Worm (Caenorhabditis elegans) whole organism, L3 larva: ENCODE results near the gene C26H9A.3.

Experiments used
- R02D3.7 ChIP-seq: fragments of 150-350 bp; optimal IDR thresholded peaks from 2 replicates; lab custom pipeline; 2014; ENCODE audit warnings: missing biosample characterization, missing genetic modification characterization
- aly-2 ChIP-seq: fragments of 150-350 bp; optimal IDR thresholded peaks from 2 replicates; lab custom pipeline; 2014; ENCODE audit warnings: missing biosample characterization, missing genetic modification characterization
- ceh-28 ChIP-seq: fragments of 150-350 bp; optimal IDR thresholded peaks from 2 replicates; lab custom pipeline; 2014; ENCODE audit warnings: missing biosample characterization, missing genetic modification reagents, missing genetic modification characterization
- daf-12 ChIP-seq: fragments of 150-350 bp; optimal IDR thresholded peaks from 2 replicates; lab custom pipeline; 2014; ENCODE audit warnings: missing biosample characterization, missing genetic modification reagents, missing genetic modification characterization
- egl-5 ChIP-seq: fragments of 150-350 bp; optimal IDR thresholded peaks from 2 replicates; lab custom pipeline; 2017; ENCODE audit warnings: missing biosample characterization, missing genetic modification reagents, missing genetic modification characterization, inconsistent platforms
- elt-1 ChIP-seq: fragments of 150-350 bp; optimal IDR thresholded peaks from 2 replicates; lab custom pipeline; 2014; ENCODE audit warnings: missing biosample characterization, missing genetic modification characterization
- elt-2 ChIP-seq: sonication (generic microtip); optimal IDR thresholded peaks from 2 replicates; lab custom pipeline; 2016; ENCODE audit warnings: missing genetic modification reagents, mild to moderate bottlenecking, missing genetic modification characterization, missing compliant biosample characterization
- elt-3 ChIP-seq, 3 experiments: fragments of 150-350 bp in 1 of 3; sonication (generic microtip) in 2 of 3; optimal IDR thresholded peaks; 2 replicates in 2 of 3; 4 replicates in 1 of 3; lab custom pipeline; 2014 to 2017; ENCODE audit warnings: missing biosample characterization in 3 of 3, missing genetic modification characterization in 3 of 3
- fkh-10 ChIP-seq: sonication (generic microtip); optimal IDR thresholded peaks from 2 replicates; lab custom pipeline; 2017; ENCODE audit warnings: missing biosample characterization, missing genetic modification reagents, missing genetic modification characterization
- fkh-2 ChIP-seq: fragments of 150-350 bp; optimal IDR thresholded peaks from 2 replicates; lab custom pipeline; 2014; ENCODE audit warnings: missing biosample characterization, missing genetic modification reagents, missing genetic modification characterization
- hmg-11 ChIP-seq: sonication (generic microtip); optimal IDR thresholded peaks from 2 replicates; lab custom pipeline; 2016; ENCODE audit warnings: missing genetic modification characterization, missing compliant biosample characterization
- jun-1 ChIP-seq: fragments of 150-350 bp; optimal IDR thresholded peaks from 2 replicates; lab custom pipeline; 2014; ENCODE audit warnings: missing biosample characterization, missing genetic modification reagents, missing genetic modification characterization
- lin-15B ChIP-seq: fragments of 150-350 bp; optimal IDR thresholded peaks from 2 replicates; lab custom pipeline; 2014; ENCODE audit warnings: missing biosample characterization, missing genetic modification characterization
- lin-39 ChIP-seq: fragments of 150-350 bp; optimal IDR thresholded peaks from 2 replicates; lab custom pipeline; 2018; ENCODE audit warnings: missing biosample characterization, missing genetic modification reagents, missing genetic modification characterization
- lsy-12 ChIP-seq: sonication (generic microtip); optimal IDR thresholded peaks from 2 replicates; lab custom pipeline; 2016; ENCODE audit warnings: mild to moderate bottlenecking, missing genetic modification characterization, missing compliant biosample characterization
- mdl-1 ChIP-seq: fragments of 150-350 bp; optimal IDR thresholded peaks from 2 replicates; lab custom pipeline; 2014; ENCODE audit warnings: missing biosample characterization, missing genetic modification characterization
- mml-1 ChIP-seq: fragments of 150-350 bp; sonication (generic microtip); optimal IDR thresholded peaks from 3 replicates; lab custom pipeline; 2014; ENCODE audit warnings: missing biosample characterization, missing genetic modification characterization
- nfya-1 ChIP-seq: sonication (generic microtip); optimal IDR thresholded peaks from 2 replicates; lab custom pipeline; 2017; ENCODE audit warnings: missing genetic modification characterization, mild to moderate bottlenecking, missing compliant biosample characterization, antibody characterized with exemption, moderate library complexity; ENCODE audit not compliant: insufficient read depth
- nhr-11 ChIP-seq: fragments of 150-350 bp; optimal IDR thresholded peaks from 2 replicates; lab custom pipeline; 2014; ENCODE audit warnings: missing biosample characterization, missing genetic modification characterization
- nhr-237 ChIP-seq: fragments of 150-350 bp; optimal IDR thresholded peaks from 2 replicates; lab custom pipeline; 2014; ENCODE audit warnings: missing biosample characterization, missing genetic modification characterization
- nhr-25 ChIP-seq: sonication (generic microtip); optimal IDR thresholded peaks from 2 replicates; lab custom pipeline; 2017; ENCODE audit warnings: missing biosample characterization, missing genetic modification characterization
- pha-4 ChIP-seq: fragments of 150-350 bp; optimal IDR thresholded peaks from 2 replicates; lab custom pipeline; 2014; ENCODE audit warnings: missing biosample characterization, missing genetic modification reagents, missing genetic modification characterization
- sea-2 ChIP-seq: fragments of 150-350 bp; sonication (generic microtip); optimal IDR thresholded peaks from 4 replicates; lab custom pipeline; 2014; ENCODE audit warnings: missing biosample characterization, missing genetic modification reagents, missing genetic modification characterization
- snpc-4 ChIP-seq: fragments of 150-350 bp; optimal IDR thresholded peaks from 2 replicates; lab custom pipeline; 2014; ENCODE audit warnings: missing biosample characterization, missing genetic modification characterization
- unc-39 ChIP-seq: sonication (generic microtip); optimal IDR thresholded peaks from 4 replicates; lab custom pipeline; 2017; ENCODE audit warnings: missing biosample characterization, missing genetic modification characterization
- unc-62 ChIP-seq: fragments of 150-350 bp; sonication (generic microtip); optimal IDR thresholded peaks from 4 replicates; lab custom pipeline; 2014; ENCODE audit warnings: missing biosample characterization, missing genetic modification reagents, missing genetic modification characterization
- zag-1 ChIP-seq: fragments of 150-350 bp; optimal IDR thresholded peaks from 2 replicates; lab custom pipeline; 2014; ENCODE audit warnings: missing biosample characterization, missing genetic modification characterization

C26H9A.3 gene

ce11 chrIV:12632430-12632829, 6.8 kb downstream of the C26H9A.3 start:
- TF ChIP-seq daf-12 (no peak), hmg-11 (peak; percentile 30)

- TF ChIP-seq zag-1 (tag; lab: Kevin White, UChicago), result no peak
These were observed 8.3 kb downstream of the C26H9A.3 start, which contains the start of gene ark-1 for ce11 chrIV:12630922-12631321. Gene ark-1 (minus strand): TSS chrIV:12631022.

ce11 chrIV:12621483-12622078, 17.6 kb downstream of the C26H9A.3 start:
- peak; percentile 16 for TF ChIP-seq pha-4 (tag; lab: Kevin White, UChicago)
- peak; percentile 23 for TF ChIP-seq lin-39 (tag; lab: Kevin White, UChicago)
- peak; percentile 34 for TF ChIP-seq nfya-1 (tag; lab: Kevin White, UChicago)
- peak; percentile 44 for TF ChIP-seq lin-15B

- TF ChIP-seq mdl-1 (tag; lab: Kevin White, UChicago) (no peak), nhr-11 (no peak), sea-2 (GFP tag; lab: Kevin White, UChicago) (no peak), fkh-2 (tag; lab: Kevin White, UChicago) (no peak), elt-3 (tag; optimal IDR thresholded peaks at IDR 0.05; lab: Kevin White, UChicago) (no peak), jun-1 (tag; lab: Kevin White, UChicago) (no peak), egl-5 (tag; lab: Kevin White, UChicago) (no peak), ceh-28 (no peak), unc-62 (GFP tag; lab: Kevin White, UChicago) (no peak), snpc-4 (no peak), elt-1 (tag; lab: Kevin White, UChicago) (no peak)
These were observed 18.3 kb downstream of the C26H9A.3 start for ce11 chrIV:12620921-12621320.

- TF ChIP-seq nfya-1 (tag; lab: Kevin White, UChicago), result peak; percentile 0
- peak; percentile 61 for TF ChIP-seq pha-4 (tag; lab: Kevin White, UChicago)
- TF ChIP-seq elt-2 (tag; lab: Kevin White, UChicago), result peak; percentile 11
- TF ChIP-seq sea-2 (GFP tag; lab: Kevin White, UChicago), result no peak
- no peak for TF ChIP-seq unc-39 (tag; lab: Kevin White, UChicago)
- TF ChIP-seq fkh-10 (GFP tag; lab: Kevin White, UChicago), result no peak
These were observed 20.3 kb downstream of the C26H9A.3 start for ce11 chrIV:12618877-12619276.

- TF ChIP-seq nhr-237 (tag; lab: Kevin White, UChicago) (no peak), nhr-25 (tag; lab: Kevin White, UChicago) (no peak)
These were observed 21.3 kb downstream of the C26H9A.3 start for ce11 chrIV:12617934-12618333.

- TF ChIP-seq lsy-12 (no peak), R02D3.7 (tag; lab: Kevin White, UChicago) (no peak), nfya-1 (tag; lab: Kevin White, UChicago) (peak; percentile 97), lin-39 (tag; lab: Kevin White, UChicago) (peak; percentile 50), mml-1 (tag; lab: Kevin White, UChicago) (no peak), sea-2 (GFP tag; lab: Kevin White, UChicago) (no peak), unc-62 (GFP tag; lab: Kevin White, UChicago) (no peak), hmg-11 (peak; percentile 54), elt-3 (tag; optimal IDR thresholded peaks at IDR 0.05; lab: Kevin White, UChicago) (no peak), aly-2 (tag; lab: Kevin White, UChicago) (no peak)
- TF ChIP-seq, all 47 proteins: peak for 3
These were observed 22.1 kb downstream of the C26H9A.3 start for ce11 chrIV:12616943-12617689.
